Fruit fly (Drosophila melanogaster) whole organism, embryonic: Measurements from ENCODE around the gene Ae2.
A peak's percentile ranks its signal among the peaks of the same experiment; 100 is the strongest.

ENCODE experiments used
- Ada2b ChIP-seq: fragments of 200-800 bp; sonication (Bioruptor generic); IDR thresholded peaks from 2 replicates; pipeline ENCODE4 v1.3.6; 2022; ENCODE audit warnings: missing biosample characterization, missing genetic modification characterization
- Atf6 ChIP-seq: fragments of 200-800 bp; sonication (Bioruptor generic); IDR thresholded peaks from 2 replicates; pipeline ENCODE4 v1.3.6; 2022; ENCODE audit warnings: missing biosample characterization, missing genetic modification characterization
- BEAF-32 ChIP-seq: fragments of 200-800 bp; sonication (Bioruptor generic); optimal IDR thresholded peaks from 3 replicates; lab custom pipeline; 2017; ENCODE audit warnings: missing biosample characterization, missing genetic modification characterization, mild to moderate bottlenecking, moderate library complexity, missing genetic modification reagents
- CG10565 ChIP-seq: fragments of 200-800 bp; sonication (Bioruptor generic); optimal IDR thresholded peaks from 3 replicates; lab custom pipeline; 2016; ENCODE audit warnings: missing biosample characterization, mild to moderate bottlenecking, missing genetic modification characterization
- CG11560 ChIP-seq: fragments of 200-800 bp; sonication (Bioruptor generic); IDR thresholded peaks from 3 replicates; pipeline ENCODE4 v1.3.6; 2022; ENCODE audit warnings: missing biosample characterization, missing genetic modification characterization
- CG12219 ChIP-seq: fragments of 200-800 bp; sonication (Bioruptor generic); optimal IDR thresholded peaks from 3 replicates; lab custom pipeline; 2018; ENCODE audit warnings: missing biosample characterization, mild to moderate bottlenecking, missing genetic modification characterization
- CG13123 ChIP-seq: fragments of 200-800 bp; sonication (Bioruptor generic); optimal IDR thresholded peaks from 2 replicates; lab custom pipeline; 2016; ENCODE audit warnings: missing biosample characterization, missing genetic modification characterization
- CG15479 ChIP-seq: fragments of 200-800 bp; sonication (Bioruptor generic); optimal IDR thresholded peaks from 3 replicates; lab custom pipeline; 2019; ENCODE audit warnings: missing biosample characterization, mild to moderate bottlenecking, missing genetic modification characterization, moderate library complexity
- CG1602 ChIP-seq: fragments of 200-800 bp; sonication (Bioruptor generic); optimal IDR thresholded peaks from 3 replicates; lab custom pipeline; 2016; ENCODE audit warnings: missing biosample characterization, missing genetic modification characterization
- CG17802 ChIP-seq: fragments of 200-800 bp; sonication (Bioruptor generic); optimal IDR thresholded peaks from 2 replicates; lab custom pipeline; 2018; ENCODE audit warnings: missing biosample characterization, mild to moderate bottlenecking, missing genetic modification characterization, moderate library complexity
- CG18476 ChIP-seq: fragments of 200-800 bp; sonication (Bioruptor generic); optimal IDR thresholded peaks from 2 replicates; lab custom pipeline; 2016; ENCODE audit warnings: missing biosample characterization, mild to moderate bottlenecking, missing genetic modification characterization
- CG3281 ChIP-seq: fragments of 200-800 bp; sonication (Bioruptor generic); optimal IDR thresholded peaks from 3 replicates; lab custom pipeline; 2017; ENCODE audit warnings: missing biosample characterization, mild to moderate bottlenecking, missing genetic modification characterization
- CG3407 ChIP-seq: fragments of 200-800 bp; sonication (Bioruptor generic); optimal IDR thresholded peaks from 2 replicates; lab custom pipeline; 2018; ENCODE audit warnings: missing biosample characterization, mild to moderate bottlenecking, missing genetic modification characterization
- CG43689 ChIP-seq: fragments of 200-800 bp; sonication (Bioruptor generic); IDR thresholded peaks from 2 replicates; pipeline ENCODE4 v1.3.6; 2022; ENCODE audit warnings: missing biosample characterization, missing genetic modification characterization
- CG6272 ChIP-seq: fragments of 200-800 bp; sonication (Bioruptor generic); IDR thresholded peaks from 2 replicates; pipeline ENCODE4 v1.3.6; 2022; ENCODE audit warnings: missing biosample characterization, missing genetic modification characterization
- CG7786 ChIP-seq: fragments of 200-800 bp; sonication (Bioruptor generic); optimal IDR thresholded peaks from 2 replicates; lab custom pipeline; 2016; ENCODE audit warnings: missing biosample characterization, missing genetic modification characterization
- CG7839 ChIP-seq: fragments of 200-800 bp; sonication (Bioruptor generic); optimal IDR thresholded peaks from 3 replicates; lab custom pipeline; 2018; ENCODE audit warnings: missing biosample characterization, mild to moderate bottlenecking, missing genetic modification characterization, moderate library complexity
- D19A ChIP-seq: fragments of 200-800 bp; optimal IDR thresholded peaks from 3 replicates; lab custom pipeline; 2019; ENCODE audit warnings: missing biosample characterization, mild to moderate bottlenecking, missing genetic modification characterization, moderate library complexity
- Fer3 ChIP-seq: fragments of 200-800 bp; sonication (Bioruptor generic); optimal IDR thresholded peaks from 2 replicates; lab custom pipeline; 2018; ENCODE audit warnings: missing biosample characterization, mild to moderate bottlenecking, missing genetic modification characterization, moderate library complexity
- GATAe ChIP-seq: fragments of 200-800 bp; sonication (Bioruptor generic); conservative IDR thresholded peaks from 2 replicates; pipeline ENCODE4 v1.3.6; 2022; ENCODE audit warnings: missing biosample characterization, missing genetic modification characterization
- HmgD ChIP-seq: fragments of 200-800 bp; sonication (Bioruptor generic); optimal IDR thresholded peaks from 3 replicates; lab custom pipeline; 2016; ENCODE audit warnings: missing biosample characterization, missing genetic modification characterization
- Hr3 ChIP-seq: fragments of 200-800 bp; sonication (Bioruptor generic); optimal IDR thresholded peaks from 3 replicates; lab custom pipeline; 2016; ENCODE audit warnings: missing biosample characterization, missing genetic modification characterization
- Lhr ChIP-seq: fragments of 200-800 bp; sonication (Bioruptor generic); optimal IDR thresholded peaks from 3 replicates; lab custom pipeline; 2017; ENCODE audit warnings: mild to moderate bottlenecking, missing biosample characterization, missing genetic modification reagents, missing genetic modification characterization
- Neu2 ChIP-seq: fragments of 200-800 bp; sonication (Bioruptor generic); optimal IDR thresholded peaks from 3 replicates; lab custom pipeline; 2016; ENCODE audit warnings: missing biosample characterization, missing genetic modification characterization, borderline replicate concordance
- Nf-YA ChIP-seq: fragments of 200-800 bp; sonication (Bioruptor generic); IDR thresholded peaks from 2 replicates; pipeline ENCODE4 v1.3.6; 2022; ENCODE audit warnings: missing biosample characterization, missing genetic modification characterization
- Ravus ChIP-seq: fragments of 200-800 bp; sonication (Bioruptor generic); IDR thresholded peaks from 2 replicates; pipeline ENCODE4 v1.3.6; 2022; ENCODE audit warnings: missing biosample characterization, missing genetic modification characterization
- Ssrp ChIP-seq: fragments of 200-800 bp; sonication (Bioruptor generic); optimal IDR thresholded peaks from 2 replicates; lab custom pipeline; 2018; ENCODE audit warnings: missing biosample characterization, mild to moderate bottlenecking, missing genetic modification characterization, moderate library complexity
- Trl ChIP-seq, 3 experiments: fragments of >200 bp in 2 of 3; fragments of 200-800 bp in 1 of 3; sonication (Bioruptor generic) in 1 of 3; optimal IDR thresholded peaks; 2 replicates in 1 of 3; 3 replicates in 2 of 3; lab custom pipeline; 2016 to 2017; ENCODE audit warnings: missing biosample characterization in 1 of 3, missing genetic modification characterization in 1 of 3
- ab ChIP-seq: fragments of 200-800 bp; sonication (Bioruptor generic); optimal IDR thresholded peaks from 2 replicates; lab custom pipeline; 2016; ENCODE audit warnings: missing biosample characterization, missing genetic modification characterization
- al ChIP-seq: fragments of 200-800 bp; sonication (Bioruptor generic); IDR thresholded peaks from 2 replicates; pipeline ENCODE4 v1.3.6; 2022; ENCODE audit warnings: missing biosample characterization, missing genetic modification characterization
- ase ChIP-seq: fragments of 200-800 bp; sonication (Bioruptor generic); IDR thresholded peaks from 3 replicates; pipeline ENCODE4 v1.3.6; 2022; ENCODE audit warnings: missing biosample characterization, missing genetic modification characterization
- bowl ChIP-seq: fragments of 200-800 bp; sonication (Bioruptor generic); IDR thresholded peaks from 2 replicates; pipeline ENCODE4 v1.3.6; 2022; ENCODE audit warnings: missing biosample characterization, missing genetic modification characterization
- btn ChIP-seq: fragments of 200-800 bp; sonication (Bioruptor generic); optimal IDR thresholded peaks from 2 replicates; lab custom pipeline; 2016; ENCODE audit warnings: missing biosample characterization, missing genetic modification characterization
- chif ChIP-seq, 2 experiments: fragments of 200-800 bp; sonication (Bioruptor generic); optimal IDR thresholded peaks; 3 replicates each; lab custom pipeline; 2016; ENCODE audit warnings: missing biosample characterization in 2 of 2, missing genetic modification characterization in 2 of 2
- crp ChIP-seq, 2 experiments: fragments of 200-800 bp; sonication (Bioruptor generic); optimal IDR thresholded peaks; 2 replicates in 1 of 2; 3 replicates in 1 of 2; lab custom pipeline; 2017; ENCODE audit warnings: missing biosample characterization in 2 of 2, missing genetic modification characterization in 2 of 2, mild to moderate bottlenecking in 1 of 2, moderate library complexity in 1 of 2
- dysf ChIP-seq: fragments of 200-800 bp; sonication (Bioruptor generic); IDR thresholded peaks from 3 replicates; pipeline ENCODE4 v1.3.6; 2022; ENCODE audit warnings: missing biosample characterization, missing genetic modification characterization
- esg ChIP-seq: fragments of 200-800 bp; sonication (Bioruptor generic); conservative IDR thresholded peaks from 2 replicates; pipeline ENCODE4 v1.3.6; 2022; ENCODE audit warnings: missing biosample characterization, missing genetic modification characterization
- gsb ChIP-seq: fragments of 200-800 bp; sonication (Bioruptor generic); IDR thresholded peaks from 2 replicates; pipeline ENCODE4 v1.3.6; 2022; ENCODE audit warnings: missing biosample characterization, missing genetic modification characterization
- h ChIP-seq: fragments of >200 bp; optimal IDR thresholded peaks from 2 replicates; lab custom pipeline; 2017
- ken ChIP-seq: fragments of 200-800 bp; sonication (Bioruptor generic); IDR thresholded peaks from 3 replicates; pipeline ENCODE4 v1.3.6; 2022; ENCODE audit warnings: missing biosample characterization, missing genetic modification characterization
- klu ChIP-seq: fragments of 200-800 bp; sonication (Bioruptor generic); IDR thresholded peaks from 2 replicates; pipeline ENCODE4 v1.3.6; 2022; ENCODE audit warnings: missing biosample characterization, missing genetic modification characterization
- knrl ChIP-seq: fragments of 200-800 bp; sonication (Bioruptor generic); IDR thresholded peaks from 3 replicates; pipeline ENCODE4 v1.3.6; 2022; ENCODE audit warnings: missing biosample characterization, missing genetic modification characterization; ENCODE audit not compliant: partially characterized antibody
- mam ChIP-seq: fragments of 200-800 bp; sonication (Bioruptor generic); optimal IDR thresholded peaks from 3 replicates; lab custom pipeline; 2016; ENCODE audit warnings: missing biosample characterization, missing genetic modification characterization
- pfk ChIP-seq: fragments of 200-800 bp; sonication (Bioruptor generic); optimal IDR thresholded peaks from 2 replicates; lab custom pipeline; 2018; ENCODE audit warnings: missing biosample characterization, mild to moderate bottlenecking, missing genetic modification characterization, moderate library complexity
- run ChIP-seq: fragments of 200-800 bp; sonication (Bioruptor generic); optimal IDR thresholded peaks from 3 replicates; lab custom pipeline; 2018; ENCODE audit warnings: missing biosample characterization, mild to moderate bottlenecking, missing genetic modification characterization
- shn ChIP-seq: fragments of 200-800 bp; sonication (Bioruptor generic); optimal IDR thresholded peaks from 3 replicates; lab custom pipeline; 2016; ENCODE audit warnings: missing biosample characterization, missing genetic modification characterization
- tio ChIP-seq: fragments of 200-800 bp; sonication (Bioruptor generic); optimal IDR thresholded peaks from 2 replicates; lab custom pipeline; 2017; ENCODE audit warnings: missing biosample characterization, missing genetic modification characterization, inconsistent platforms
- trh ChIP-seq: fragments of 200-800 bp; sonication (Bioruptor generic); optimal IDR thresholded peaks from 2 replicates; lab custom pipeline; 2016; ENCODE audit warnings: missing biosample characterization, missing genetic modification characterization
- ttk ChIP-seq: fragments of 200-800 bp; sonication (Bioruptor generic); IDR thresholded peaks from 2 replicates; pipeline ENCODE4 v2.1.2; 2022; ENCODE audit warnings: missing biosample characterization, missing genetic modification characterization
- twi ChIP-seq: fragments of 200-800 bp; optimal IDR thresholded peaks from 2 replicates; lab custom pipeline; 2019; ENCODE audit warnings: missing biosample characterization, mild to moderate bottlenecking, missing genetic modification characterization, moderate library complexity
- unc-4 ChIP-seq: fragments of 200-800 bp; sonication (Bioruptor generic); IDR thresholded peaks from 2 replicates; pipeline ENCODE4 v1.3.6; 2022; ENCODE audit warnings: missing biosample characterization, missing genetic modification characterization; ENCODE audit not compliant: partially characterized antibody

Gene Ae2

DNA sequence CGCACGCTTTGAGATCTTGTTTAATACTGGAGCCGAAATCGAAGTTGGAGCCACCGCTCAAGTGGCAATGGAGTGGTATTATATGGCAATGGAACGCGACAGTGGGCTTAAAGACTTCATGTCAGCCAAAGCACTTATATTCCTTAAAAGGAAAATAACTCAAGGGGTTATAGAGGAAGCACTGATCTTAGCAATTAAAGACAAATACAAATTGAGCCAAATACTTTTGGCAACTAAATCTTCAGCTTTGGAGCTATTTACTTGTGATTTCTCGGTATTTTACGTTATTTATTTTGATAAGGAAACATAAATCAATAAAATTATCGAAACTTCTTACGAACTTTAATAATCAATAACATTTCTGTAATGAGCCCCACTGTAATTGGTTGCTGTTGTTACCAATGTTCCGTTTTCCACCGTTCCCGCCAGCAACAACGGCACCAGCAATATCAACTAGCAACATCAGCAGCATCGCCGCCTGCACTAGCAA is 19.2 kb upstream of the Ae2 start (continued):
- TF ChIP-seq CG13123 (GFP tag; lab: Kevin White, UChicago), result no peak
- peak; percentile 91 for TF ChIP-seq CG18476 (GFP tag; lab: Kevin White, UChicago)
- TF ChIP-seq chif (GFP tag; optimal IDR thresholded peaks at IDR 0.05; lab: Kevin White, UChicago), result peak; percentile 49 to 81
- peak; percentile 12 for TF ChIP-seq trh (GFP tag; lab: Kevin White, UChicago)
- peak; percentile 55; the same call in 1 of the 2 replicates for TF ChIP-seq klu
- peak; percentile 85 for TF ChIP-seq Atf6 (GFP tag; lab: Robert Waterston, UW)
- no peak for TF ChIP-seq unc-4 (GFP tag; lab: Robert Waterston, UW)
- peak; percentile 74 for TF ChIP-seq CG3407 (GFP tag; lab: Kevin White, UChicago)
- peak; percentile 83 for TF ChIP-seq CG7839 (tag; lab: Kevin White, UChicago)
- TF ChIP-seq Neu2 (GFP tag; lab: Kevin White, UChicago), result no peak
- no peak for TF ChIP-seq knrl (GFP tag; lab: Robert Waterston, UW)
- peak; percentile 70 for TF ChIP-seq CG6272
- peak; percentile 85 for TF ChIP-seq pfk
- TF ChIP-seq Ssrp (tag; lab: Kevin White, UChicago), result peak; percentile 74
- peak; percentile 71 for TF ChIP-seq CG10565 (GFP tag; lab: Kevin White, UChicago)
- peak; percentile 77 for TF ChIP-seq Nf-YA (GFP tag; lab: Robert Waterston, UW)
- TF ChIP-seq CG12219 (GFP tag; lab: Kevin White, UChicago), result peak; percentile 62
- TF ChIP-seq crp (GFP tag; optimal IDR thresholded peaks at IDR 0.05; lab: Kevin White, UChicago), result peak in 1 of 2 experiments; percentile 31
- peak; percentile 52 for TF ChIP-seq Lhr (GFP tag; lab: Kevin White, UChicago)
- TF ChIP-seq run (tag; lab: Kevin White, UChicago), result peak; percentile 78
- TF ChIP-seq CG11560, result peak; percentile 65; the same call in 2 of the 3 replicates
- peak; percentile 91 for TF ChIP-seq Ada2b (GFP tag; lab: Robert Waterston, UW)
- peak; percentile 60; the same call in 1 of the 2 replicates for TF ChIP-seq bowl
- peak; percentile 77 for TF ChIP-seq btn (GFP tag; lab: Kevin White, UChicago)
- peak; percentile 91 for TF ChIP-seq CG3281
- peak; percentile 79 for TF ChIP-seq esg (GFP tag; lab: Robert Waterston, UW)
- TF ChIP-seq tio (GFP tag; lab: Kevin White, UChicago), result peak; percentile 79
- TF ChIP-seq CG17802 (tag; lab: Kevin White, UChicago), result peak; percentile 70
- TF ChIP-seq Trl (optimal IDR thresholded peaks at IDR 0.05; lab: Kevin White, UChicago), result no peak
- TF ChIP-seq Trl (GFP tag; optimal IDR thresholded peaks at IDR 0.05; lab: Kevin White, UChicago), result peak; percentile 82
- peak; percentile 41 for TF ChIP-seq Ravus
- TF ChIP-seq CG43689 (GFP tag; lab: Robert Waterston, UW), result peak; percentile 61; the same call in 1 of the 2 replicates
- peak; percentile 83 for TF ChIP-seq Fer3
- TF ChIP-seq CG15479 (GFP tag; lab: Kevin White, UChicago), result no peak
- TF ChIP-seq gsb, result peak; percentile 76
- TF ChIP-seq dysf (GFP tag; lab: Robert Waterston, UW), result peak; percentile 92
- peak; percentile 38 for TF ChIP-seq shn (GFP tag; lab: Kevin White, UChicago)
- no peak for TF ChIP-seq HmgD (GFP tag; lab: Kevin White, UChicago)
- TF ChIP-seq CG7786, result peak; percentile 41
- peak; percentile 92 for TF ChIP-seq D19A
- peak; percentile 79 for TF ChIP-seq al
- no peak for TF ChIP-seq ab (GFP tag; lab: Kevin White, UChicago)
- TF ChIP-seq ase (GFP tag; lab: Robert Waterston, UW), result peak; percentile 87
- peak; percentile 81 for TF ChIP-seq ken (GFP tag; lab: Robert Waterston, UW)
- TF ChIP-seq h (lab: Kevin White, UChicago), result no peak
- TF ChIP-seq mam (GFP tag; lab: Kevin White, UChicago), result peak; percentile 53
- TF ChIP-seq Hr3 (GFP tag; lab: Kevin White, UChicago), result peak; percentile 70
- TF ChIP-seq ttk, result peak; percentile 91
- TF ChIP-seq CG1602 (GFP tag; lab: Kevin White, UChicago), result peak; percentile 60
- TF ChIP-seq GATAe (GFP tag; lab: Robert Waterston, UW), result peak; percentile 49
- TF ChIP-seq BEAF-32 (GFP tag; lab: Kevin White, UChicago), result no peak
- TF ChIP-seq twi (tag; lab: Kevin White, UChicago), result peak; percentile 58
